Worm (Caenorhabditis elegans): ENCODE results near the gene nspc-3.

- TF ChIP-seq ceh-39 (tag; optimal IDR thresholded peaks at IDR 0.05) (no peak), unc-62 (GFP tag; optimal IDR thresholded peaks at IDR 0.05) (no peak), nhr-12 (tag; optimal IDR thresholded peaks at IDR 0.05) (no peak), pha-4 (tag; optimal IDR thresholded peaks at IDR 0.05) (no peak), mab-5 (tag; optimal IDR thresholded peaks at IDR 0.05) (no peak), unc-39 (tag; optimal IDR thresholded peaks at IDR 0.05) (no peak), elt-1 (tag; optimal IDR thresholded peaks at IDR 0.05; ENCODE audit: borderline replicate concordance, insufficient read depth) (no peak), ceh-43 (GFP tag; optimal IDR thresholded peaks at IDR 0.05) (no peak)
These were observed 37.2 kb upstream of the nspc-3 start, which contains the start of gene grd-14 for ce11 chrX:8499721-8500120.
